Worm (Caenorhabditis elegans): ENCODE data around the gene Y76A2B.4.

ce11 chrIII:13570347-13570746 lies 23.8 kb upstream of the Y76A2B.4 start, which contains the start of gene exc-12:
- TF ChIP-seq nhr-77 (tag; optimal IDR thresholded peaks at IDR 0.05) (no peak), egl-27 (tag; optimal IDR thresholded peaks at IDR 0.05) (no peak), dmd-9 (GFP tag; IDR thresholded peaks at IDR 0.05) (no peak), hlh-30 (tag; optimal IDR thresholded peaks at IDR 0.05; ENCODE audit: insufficient read depth) (no peak), dve-1 (tag; optimal IDR thresholded peaks at IDR 0.05; ENCODE audit: insufficient read depth) (no peak), lin-13 (GFP tag; optimal IDR thresholded peaks at IDR 0.05) (no peak)

Data from whole organism, L4 larva.